Worm (Caenorhabditis elegans) whole organism, mixed stage, embryonic: Measurements from ENCODE around the gene sre-49.

ENCODE experiments used
- M03D4.4 ChIP-seq: sonication (generic microtip); optimal IDR thresholded peaks from 2 replicates; lab custom pipeline; 2017; ENCODE audit warnings: mild to moderate bottlenecking, missing genetic modification characterization, missing compliant biosample characterization
- bed-3 ChIP-seq: fragments of 200-800 bp; sonication (Bioruptor generic); optimal IDR thresholded peaks from 3 replicates; lab custom pipeline; 2018; ENCODE audit warnings: mild to moderate bottlenecking, missing genetic modification characterization, moderate library complexity, missing compliant biosample characterization
- blmp-1 ChIP-seq: fragments of 150-350 bp; optimal IDR thresholded peaks from 2 replicates; lab custom pipeline; 2014; ENCODE audit warnings: missing biosample characterization, missing genetic modification characterization
- ceh-43 ChIP-seq: fragments of 200-800 bp; sonication (Bioruptor generic); optimal IDR thresholded peaks from 2 replicates; lab custom pipeline; 2018; ENCODE audit warnings: mild to moderate bottlenecking, missing genetic modification characterization, moderate library complexity, missing compliant biosample characterization
- ceh-83 ChIP-seq: fragments of 200-800 bp; sonication (Bioruptor generic); optimal IDR thresholded peaks from 2 replicates; lab custom pipeline; 2018; ENCODE audit warnings: mild to moderate bottlenecking, missing genetic modification characterization, missing compliant biosample characterization
- ces-1 ChIP-seq: fragments of 150-350 bp; optimal IDR thresholded peaks from 2 replicates; lab custom pipeline; 2014; ENCODE audit warnings: missing biosample characterization, missing genetic modification reagents, missing genetic modification characterization
- cnd-1 ChIP-seq: fragments of 200-800 bp; sonication (Bioruptor generic); optimal IDR thresholded peaks from 2 replicates; lab custom pipeline; 2018; ENCODE audit warnings: mild to moderate bottlenecking, missing genetic modification characterization, missing compliant biosample characterization
- drap-1 ChIP-seq: fragments of 200-800 bp; sonication (Bioruptor generic); optimal IDR thresholded peaks from 3 replicates; lab custom pipeline; 2018; ENCODE audit warnings: mild to moderate bottlenecking, missing genetic modification characterization, missing compliant biosample characterization
- elt-1 ChIP-seq: sonication (generic microtip); optimal IDR thresholded peaks from 2 replicates; lab custom pipeline; 2017; ENCODE audit warnings: missing genetic modification characterization, mild to moderate bottlenecking, missing compliant biosample characterization, antibody characterized with exemption, moderate library complexity, borderline replicate concordance; ENCODE audit not compliant: insufficient read depth
- elt-3 ChIP-seq: fragments of 150-350 bp; optimal IDR thresholded peaks from 2 replicates; lab custom pipeline; 2014; ENCODE audit warnings: missing biosample characterization, missing genetic modification characterization
- flh-1 ChIP-seq: fragments of 200-800 bp; sonication (Bioruptor generic); optimal IDR thresholded peaks from 2 replicates; lab custom pipeline; 2018; ENCODE audit warnings: mild to moderate bottlenecking, missing genetic modification characterization, moderate library complexity, missing compliant biosample characterization
- ham-2 ChIP-seq: fragments of 200-800 bp; sonication (Bioruptor generic); optimal IDR thresholded peaks from 2 replicates; lab custom pipeline; 2018; ENCODE audit warnings: mild to moderate bottlenecking, missing genetic modification characterization, missing compliant biosample characterization
- lin-32 ChIP-seq: fragments of 200-800 bp; sonication (Bioruptor generic); optimal IDR thresholded peaks from 2 replicates; lab custom pipeline; 2018; ENCODE audit warnings: mild to moderate bottlenecking, missing genetic modification characterization, missing compliant biosample characterization
- lsy-2 ChIP-seq: fragments of 150-350 bp; optimal IDR thresholded peaks from 2 replicates; lab custom pipeline; 2014; ENCODE audit warnings: missing biosample characterization, missing genetic modification characterization
- mab-5 ChIP-seq: fragments of 150-350 bp; optimal IDR thresholded peaks from 2 replicates; lab custom pipeline; 2014; ENCODE audit warnings: missing biosample characterization, missing genetic modification characterization
- mep-1 ChIP-seq: fragments of 150-350 bp; optimal IDR thresholded peaks from 2 replicates; lab custom pipeline; 2017; ENCODE audit warnings: missing biosample characterization, missing genetic modification reagents, missing genetic modification characterization, inconsistent platforms
- mls-2 ChIP-seq: sonication (generic microtip); optimal IDR thresholded peaks from 2 replicates; lab custom pipeline; 2016; ENCODE audit warnings: mild to moderate bottlenecking, missing genetic modification characterization, moderate library complexity, missing compliant biosample characterization
- nhr-12 ChIP-seq: fragments of 150-350 bp; optimal IDR thresholded peaks from 2 replicates; lab custom pipeline; 2014; ENCODE audit warnings: missing biosample characterization, missing genetic modification characterization
- nhr-2 ChIP-seq: fragments of 150-350 bp; optimal IDR thresholded peaks from 2 replicates; lab custom pipeline; 2014; ENCODE audit warnings: missing biosample characterization, missing genetic modification characterization
- nhr-28 ChIP-seq: fragments of 150-350 bp; optimal IDR thresholded peaks from 2 replicates; lab custom pipeline; 2014; ENCODE audit warnings: missing biosample characterization, missing genetic modification characterization
- nhr-76 ChIP-seq: sonication (generic microtip); optimal IDR thresholded peaks from 2 replicates; lab custom pipeline; 2017; ENCODE audit warnings: missing biosample characterization, missing genetic modification characterization
- pha-4 ChIP-seq: fragments of 150-350 bp; optimal IDR thresholded peaks from 2 replicates; lab custom pipeline; 2018; ENCODE audit warnings: missing biosample characterization, missing genetic modification reagents, missing genetic modification characterization
- sptf-1 ChIP-seq: sonication (generic microtip); optimal IDR thresholded peaks from 2 replicates; lab custom pipeline; 2017; ENCODE audit warnings: mild to moderate bottlenecking, missing genetic modification characterization, moderate library complexity, missing compliant biosample characterization
- tbx-8 ChIP-seq: fragments of 200-800 bp; sonication (Bioruptor generic); optimal IDR thresholded peaks from 2 replicates; lab custom pipeline; 2018; ENCODE audit warnings: mild to moderate bottlenecking, missing genetic modification characterization, moderate library complexity, missing compliant biosample characterization
- unc-120 ChIP-seq: sonication (generic microtip); optimal IDR thresholded peaks from 2 replicates; lab custom pipeline; 2017; ENCODE audit warnings: missing genetic modification characterization, missing compliant biosample characterization; ENCODE audit not compliant: poor library complexity, severe bottlenecking
- unc-39 ChIP-seq: fragments of 150-350 bp; optimal IDR thresholded peaks from 2 replicates; lab custom pipeline; 2014; ENCODE audit warnings: missing biosample characterization, missing genetic modification characterization
- zip-8 ChIP-seq: fragments of 150-350 bp; optimal IDR thresholded peaks from 2 replicates; lab custom pipeline; 2014; ENCODE audit warnings: missing biosample characterization, missing genetic modification characterization
- ztf-11 ChIP-seq: fragments of 150-350 bp; optimal IDR thresholded peaks from 2 replicates; lab custom pipeline; 2014; ENCODE audit warnings: missing biosample characterization, missing genetic modification characterization

sre-49 gene

DNA sequence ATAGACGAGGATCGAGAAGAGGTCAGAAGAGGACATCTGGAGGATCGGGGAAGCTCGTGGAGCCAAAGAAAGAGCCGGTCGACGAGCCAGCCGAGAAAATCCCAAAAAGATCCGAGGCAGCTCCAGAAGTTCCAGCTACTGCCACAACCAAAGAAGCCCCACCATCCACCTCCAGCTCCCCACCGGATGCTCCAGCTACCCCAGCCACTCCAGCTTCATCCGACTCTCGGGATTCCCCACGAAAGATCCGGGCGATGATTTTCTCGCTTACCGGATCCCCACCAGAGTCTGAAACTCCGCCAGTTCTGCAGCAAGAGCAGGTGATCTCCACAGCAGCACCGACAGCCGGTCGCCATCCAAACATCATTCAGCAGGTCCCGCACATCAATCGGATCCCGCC, 24.3 kb downstream of the sre-49 start:
- no peak for TF ChIP-seq nhr-28 (tag; lab: Kevin White, UChicago)
- TF ChIP-seq drap-1 (GFP tag; lab: Kevin White, UChicago), result no peak
- no peak for TF ChIP-seq cnd-1
- no peak for TF ChIP-seq nhr-2 (tag; lab: Kevin White, UChicago)
- no peak for TF ChIP-seq lin-32
- TF ChIP-seq sptf-1, result no peak
- TF ChIP-seq elt-1, result no peak
- TF ChIP-seq unc-39 (tag; lab: Kevin White, UChicago), result no peak
- no peak for TF ChIP-seq lsy-2 (tag; lab: Kevin White, UChicago)
- no peak for TF ChIP-seq elt-3 (tag; lab: Kevin White, UChicago)
- TF ChIP-seq mls-2, result no peak
- no peak for TF ChIP-seq mab-5 (tag; lab: Kevin White, UChicago)
- TF ChIP-seq bed-3 (GFP tag; lab: Kevin White, UChicago), result no peak
- TF ChIP-seq ceh-83 (GFP tag; lab: Kevin White, UChicago), result no peak
- TF ChIP-seq flh-1 (GFP tag; lab: Kevin White, UChicago), result no peak
- no peak for TF ChIP-seq nhr-12
- TF ChIP-seq zip-8 (tag; lab: Kevin White, UChicago), result no peak
- TF ChIP-seq nhr-76 (tag; lab: Kevin White, UChicago), result no peak
- no peak for TF ChIP-seq pha-4 (tag; lab: Kevin White, UChicago)

DNA sequence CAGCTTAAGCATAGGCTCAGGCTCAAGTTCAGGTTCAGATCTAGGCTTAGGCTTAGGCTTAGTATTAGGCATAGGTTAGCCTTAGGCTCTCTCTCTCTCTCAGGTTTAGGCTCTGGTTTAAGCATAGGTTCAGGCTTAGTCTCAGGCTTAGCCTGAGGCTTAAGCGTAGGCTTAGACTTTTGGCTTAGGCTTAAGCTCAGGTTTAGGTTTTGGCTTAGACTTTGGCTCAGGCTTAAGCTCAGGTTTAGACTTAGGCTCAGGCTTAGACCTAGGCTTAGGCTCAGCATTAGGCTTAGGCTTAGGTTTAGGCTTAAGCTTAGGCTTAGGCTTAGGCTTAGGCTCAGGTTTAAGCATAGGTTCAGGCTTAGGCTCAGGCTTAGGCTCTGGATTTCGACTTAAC, 25.1 kb downstream of the sre-49 start:
- no peak for TF ChIP-seq cnd-1
- TF ChIP-seq blmp-1 (tag; lab: Kevin White, UChicago), result no peak
- peak; percentile 30 for TF ChIP-seq ham-2 (GFP tag; lab: Kevin White, UChicago)
- TF ChIP-seq unc-120 (tag; lab: Kevin White, UChicago), result no peak

DNA sequence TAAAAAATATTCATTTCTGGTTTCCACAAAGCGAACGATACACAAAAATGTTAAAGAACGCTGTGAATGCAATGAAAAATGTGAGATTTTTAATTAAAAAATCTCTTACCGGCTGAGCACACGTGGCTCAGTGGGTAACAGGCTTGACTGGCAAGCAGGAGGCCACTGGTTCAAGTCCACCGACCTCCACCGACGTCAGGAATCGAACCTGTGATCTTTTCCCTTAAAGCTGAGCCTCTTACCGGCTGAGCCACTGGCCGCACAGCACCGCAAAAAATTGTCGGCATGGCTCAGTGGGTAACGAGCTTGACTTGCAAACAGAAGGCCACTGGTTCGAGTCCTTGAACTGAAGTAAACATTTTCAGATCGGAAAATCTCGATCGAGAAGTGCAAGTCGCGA, 26.1 kb downstream of the sre-49 start, which contains the start of gene C44C11.6:
Gene C44C11.6 (plus strand): TSS at position 23 of the 400 bp plus-strand sequence.
- no peak for TF ChIP-seq zip-8 (tag; lab: Kevin White, UChicago)
- TF ChIP-seq ham-2 (GFP tag; lab: Kevin White, UChicago), result no peak
- TF ChIP-seq elt-1, result no peak
- no peak for TF ChIP-seq blmp-1 (tag; lab: Kevin White, UChicago)
- no peak for TF ChIP-seq ceh-43 (GFP tag; lab: Kevin White, UChicago)
- TF ChIP-seq mls-2, result no peak
- no peak for TF ChIP-seq mab-5 (tag; lab: Kevin White, UChicago)
- TF ChIP-seq M03D4.4 (tag; lab: Kevin White, UChicago), result no peak
- no peak for TF ChIP-seq ztf-11 (tag; lab: Kevin White, UChicago)
- no peak for TF ChIP-seq unc-39 (tag; lab: Kevin White, UChicago)

DNA sequence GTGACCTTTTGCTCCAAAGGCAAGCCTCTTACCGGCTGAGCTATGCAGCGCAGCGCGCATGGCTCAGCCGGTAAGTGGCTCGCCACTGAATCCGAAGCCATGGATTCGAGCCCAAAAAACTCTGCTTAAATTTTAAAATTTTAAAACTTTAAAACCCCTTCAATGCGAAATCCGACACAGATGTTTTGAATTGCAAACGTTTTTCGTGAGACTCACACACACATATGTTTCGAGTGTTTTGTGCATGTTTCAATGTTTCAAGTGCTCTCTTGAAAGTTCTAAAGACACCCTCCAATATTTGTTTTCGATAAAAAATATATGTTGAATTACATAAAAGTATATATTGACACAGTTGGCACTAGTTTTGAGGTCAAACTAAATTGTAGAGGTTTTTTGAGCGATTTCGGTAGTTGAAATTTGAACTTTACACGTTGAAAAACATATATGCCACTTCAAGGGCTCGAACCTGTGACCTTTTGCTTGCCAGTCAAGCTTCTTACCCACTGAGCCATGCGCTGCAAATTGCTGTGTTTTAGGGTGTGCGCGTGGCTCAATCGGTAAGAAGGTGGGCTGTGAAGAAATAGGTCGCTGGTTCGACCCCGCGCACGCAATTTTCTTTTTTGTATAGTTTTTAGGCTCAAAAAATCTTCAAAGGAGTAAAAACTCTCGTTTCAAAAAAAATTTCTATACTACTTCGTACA, 27.8 kb downstream of the sre-49 start:
- no peak for TF ChIP-seq lin-32
- TF ChIP-seq ceh-43 (GFP tag; lab: Kevin White, UChicago), result no peak
- no peak for TF ChIP-seq tbx-8
- no peak for TF ChIP-seq ztf-11 (tag; lab: Kevin White, UChicago)
- no peak for TF ChIP-seq elt-1
- no peak for TF ChIP-seq lsy-2 (tag; lab: Kevin White, UChicago)
- no peak for TF ChIP-seq pha-4 (tag; lab: Kevin White, UChicago)
- no peak for TF ChIP-seq nhr-28 (tag; lab: Kevin White, UChicago)
- TF ChIP-seq unc-39 (tag; lab: Kevin White, UChicago), result no peak
- no peak for TF ChIP-seq bed-3 (GFP tag; lab: Kevin White, UChicago)
- TF ChIP-seq flh-1 (GFP tag; lab: Kevin White, UChicago), result no peak
- no peak for TF ChIP-seq M03D4.4 (tag; lab: Kevin White, UChicago)
- no peak for TF ChIP-seq ceh-83 (GFP tag; lab: Kevin White, UChicago)
- TF ChIP-seq sptf-1, result no peak
- TF ChIP-seq mab-5 (tag; lab: Kevin White, UChicago), result no peak
- TF ChIP-seq mls-2, result no peak

DNA sequence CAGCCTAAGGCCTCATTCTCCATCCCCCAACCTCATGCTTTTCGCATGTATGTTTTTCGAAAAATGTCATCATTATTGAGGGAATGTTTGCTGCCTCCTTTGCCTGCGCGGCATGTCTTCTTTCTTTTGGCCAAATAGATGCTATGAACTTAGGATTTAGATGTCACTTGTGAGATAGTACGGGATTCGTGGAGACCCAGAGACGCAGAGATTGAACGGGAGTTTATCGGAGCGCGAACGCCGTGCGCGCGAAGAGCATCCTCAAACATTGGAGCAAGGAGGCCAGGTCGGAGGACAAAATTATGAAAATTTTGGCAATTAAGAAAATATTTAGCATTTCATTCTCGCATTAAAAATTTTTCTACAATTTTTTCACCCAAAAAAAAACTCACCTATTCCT, 30.3 kb downstream of the sre-49 start:
- TF ChIP-seq bed-3 (GFP tag; lab: Kevin White, UChicago) (no peak), ceh-83 (GFP tag; lab: Kevin White, UChicago) (no peak), tbx-8 (no peak), nhr-76 (tag; lab: Kevin White, UChicago) (no peak), flh-1 (GFP tag; lab: Kevin White, UChicago) (no peak), pha-4 (tag; lab: Kevin White, UChicago) (peak; percentile 29), ces-1 (GFP tag; lab: Kevin White, UChicago) (no peak), mep-1 (tag; lab: Kevin White, UChicago) (no peak), mls-2 (no peak), mab-5 (tag; lab: Kevin White, UChicago) (no peak), unc-120 (tag; lab: Kevin White, UChicago) (peak; percentile 18)
